Fruit fly (Drosophila melanogaster) whole organism, prepupa: Measurements from ENCODE around the gene Sry-alpha.

Experiments used
- Blimp-1 ChIP-seq: fragments of 200-800 bp; sonication (Bioruptor generic); optimal IDR thresholded peaks from 3 replicates; lab custom pipeline; 2017; ENCODE audit warnings: missing biosample characterization, missing genetic modification characterization, mild to moderate bottlenecking, moderate library complexity, missing genetic modification reagents
- CG10631 ChIP-seq: fragments of 200-800 bp; sonication (Bioruptor generic); optimal IDR thresholded peaks from 2 replicates; lab custom pipeline; 2016; ENCODE audit warnings: missing biosample characterization, missing genetic modification characterization
- CG10669 ChIP-seq: fragments of 200-800 bp; sonication (Bioruptor generic); optimal IDR thresholded peaks from 3 replicates; lab custom pipeline; 2018; ENCODE audit warnings: missing biosample characterization, mild to moderate bottlenecking, missing genetic modification characterization, moderate library complexity
- CG15336 ChIP-seq: fragments of 200-800 bp; sonication (Bioruptor generic); IDR thresholded peaks from 2 replicates; pipeline ENCODE4 v1.3.6; 2022; ENCODE audit warnings: missing biosample characterization, missing genetic modification characterization
- CG1621 ChIP-seq: fragments of 200-800 bp; sonication (Bioruptor generic); optimal IDR thresholded peaks from 3 replicates; lab custom pipeline; 2018; ENCODE audit warnings: missing biosample characterization, mild to moderate bottlenecking, missing genetic modification characterization
- CG16779 ChIP-seq: fragments of 200-800 bp; sonication (Bioruptor generic); optimal IDR thresholded peaks from 3 replicates; lab custom pipeline; 2017; ENCODE audit warnings: missing biosample characterization, mild to moderate bottlenecking, missing genetic modification characterization
- CG31627 ChIP-seq: fragments of 200-800 bp; sonication (Bioruptor generic); optimal IDR thresholded peaks from 3 replicates; lab custom pipeline; 2016; ENCODE audit warnings: missing biosample characterization, missing genetic modification characterization
- CG32006 ChIP-seq: fragments of 200-800 bp; sonication (Bioruptor generic); optimal IDR thresholded peaks from 3 replicates; lab custom pipeline; 2017; ENCODE audit warnings: missing biosample characterization, mild to moderate bottlenecking, missing genetic modification characterization
- CG34406 ChIP-seq: fragments of 200-800 bp; sonication (Bioruptor generic); optimal IDR thresholded peaks from 3 replicates; lab custom pipeline; 2016; ENCODE audit warnings: missing biosample characterization, missing genetic modification characterization
- CG3919 ChIP-seq: fragments of 200-800 bp; sonication (Bioruptor generic); optimal IDR thresholded peaks from 3 replicates; lab custom pipeline; 2016; ENCODE audit warnings: missing biosample characterization, missing genetic modification characterization
- CG4318 ChIP-seq: fragments of 200-800 bp; sonication (Bioruptor generic); optimal IDR thresholded peaks from 3 replicates; lab custom pipeline; 2017; ENCODE audit warnings: missing biosample characterization, mild to moderate bottlenecking, missing genetic modification characterization
- CG6276 ChIP-seq: fragments of 200-800 bp; sonication (Bioruptor generic); optimal IDR thresholded peaks from 2 replicates; lab custom pipeline; 2017; ENCODE audit warnings: missing biosample characterization, mild to moderate bottlenecking, missing genetic modification characterization
- CG6792 ChIP-seq: fragments of 200-800 bp; sonication (Bioruptor generic); optimal IDR thresholded peaks from 3 replicates; lab custom pipeline; 2016; ENCODE audit warnings: missing biosample characterization, missing genetic modification characterization
- CG6854 ChIP-seq: fragments of 200-800 bp; sonication (Bioruptor generic); optimal IDR thresholded peaks from 2 replicates; lab custom pipeline; 2017; ENCODE audit warnings: missing biosample characterization, mild to moderate bottlenecking, missing genetic modification characterization
- CG7368 ChIP-seq: fragments of 200-800 bp; sonication (Bioruptor generic); optimal IDR thresholded peaks from 3 replicates; lab custom pipeline; 2016; ENCODE audit warnings: missing biosample characterization, missing genetic modification characterization
- CG8319 ChIP-seq: fragments of 200-800 bp; sonication (Bioruptor generic); optimal IDR thresholded peaks from 3 replicates; lab custom pipeline; 2016; ENCODE audit warnings: missing biosample characterization, missing genetic modification characterization
- CG8632 ChIP-seq: fragments of 200-800 bp; sonication (Bioruptor generic); optimal IDR thresholded peaks from 3 replicates; lab custom pipeline; 2016; ENCODE audit warnings: missing biosample characterization, missing genetic modification characterization
- CG9139 ChIP-seq: fragments of 200-800 bp; sonication (Bioruptor generic); optimal IDR thresholded peaks from 3 replicates; lab custom pipeline; 2017; ENCODE audit warnings: missing biosample characterization, mild to moderate bottlenecking, missing genetic modification characterization
- Eip78C ChIP-seq: fragments of 200-800 bp; sonication (Bioruptor generic); peaks from one replicate; lab custom pipeline; 2016; ENCODE audit warnings: missing biosample characterization, missing genetic modification characterization
- Eip93F ChIP-seq: fragments of 200-800 bp; sonication (Bioruptor generic); optimal IDR thresholded peaks from 2 replicates; lab custom pipeline; 2016; ENCODE audit warnings: missing biosample characterization, mild to moderate bottlenecking, missing genetic modification characterization
- Ets21C ChIP-seq: fragments of 200-800 bp; sonication (Bioruptor generic); optimal IDR thresholded peaks from 3 replicates; lab custom pipeline; 2016; ENCODE audit warnings: missing biosample characterization, missing genetic modification characterization
- Ets96B ChIP-seq: fragments of 200-800 bp; optimal IDR thresholded peaks from 2 replicates; lab custom pipeline; 2019; ENCODE audit warnings: missing biosample characterization, mild to moderate bottlenecking, missing genetic modification characterization, moderate library complexity
- Gug ChIP-seq: fragments of 200-800 bp; sonication (Bioruptor generic); IDR thresholded peaks from 2 replicates; pipeline ENCODE4 v1.3.6; 2022; ENCODE audit warnings: missing biosample characterization, missing genetic modification characterization
- Hr38 ChIP-seq: sonication (Bioruptor generic); optimal IDR thresholded peaks from 2 replicates; lab custom pipeline; 2016; ENCODE audit warnings: missing biosample characterization, missing genetic modification characterization
- Hr39 ChIP-seq: fragments of 200-800 bp; sonication (Bioruptor generic); optimal IDR thresholded peaks from 2 replicates; lab custom pipeline; 2016; ENCODE audit warnings: missing biosample characterization, missing genetic modification characterization
- Hr4 ChIP-seq: fragments of 200-800 bp; sonication (Bioruptor generic); optimal IDR thresholded peaks from 3 replicates; lab custom pipeline; 2016; ENCODE audit warnings: missing biosample characterization, missing genetic modification characterization
- Lpt ChIP-seq: fragments of 200-800 bp; sonication (Bioruptor generic); optimal IDR thresholded peaks from 3 replicates; lab custom pipeline; 2016; ENCODE audit warnings: missing biosample characterization, missing genetic modification characterization
- Met ChIP-seq: fragments of 200-800 bp; sonication (Bioruptor generic); optimal IDR thresholded peaks from 3 replicates; lab custom pipeline; 2016; ENCODE audit warnings: missing biosample characterization, missing genetic modification characterization
- Smox ChIP-seq: fragments of 200-800 bp; sonication (Bioruptor generic); optimal IDR thresholded peaks from 3 replicates; lab custom pipeline; 2016; ENCODE audit warnings: missing biosample characterization, missing genetic modification characterization
- Sox102F ChIP-seq: fragments of 200-800 bp; sonication (Bioruptor generic); optimal IDR thresholded peaks from 2 replicates; lab custom pipeline; 2016; ENCODE audit warnings: missing biosample characterization, mild to moderate bottlenecking, missing genetic modification characterization
- Sox14 ChIP-seq: fragments of 200-800 bp; sonication (Bioruptor generic); optimal IDR thresholded peaks from 3 replicates; lab custom pipeline; 2016; ENCODE audit warnings: missing biosample characterization, missing genetic modification characterization
- achi ChIP-seq: fragments of 200-800 bp; sonication (Bioruptor generic); optimal IDR thresholded peaks from 3 replicates; lab custom pipeline; 2016; ENCODE audit warnings: missing biosample characterization, missing genetic modification characterization
- acj6 ChIP-seq: fragments of 200-800 bp; sonication (Bioruptor generic); optimal IDR thresholded peaks from 3 replicates; lab custom pipeline; 2016; ENCODE audit warnings: missing biosample characterization, missing genetic modification characterization
- cyc ChIP-seq: fragments of 200-800 bp; sonication (Bioruptor generic); optimal IDR thresholded peaks from 3 replicates; lab custom pipeline; 2016; ENCODE audit warnings: missing biosample characterization, missing genetic modification characterization
- dsx ChIP-seq: fragments of 200-800 bp; optimal IDR thresholded peaks from 3 replicates; lab custom pipeline; 2019; ENCODE audit warnings: missing biosample characterization, mild to moderate bottlenecking, missing genetic modification characterization, moderate library complexity; ENCODE audit not compliant: poor library complexity, severe bottlenecking
- esn ChIP-seq: fragments of 200-800 bp; sonication (Bioruptor generic); optimal IDR thresholded peaks from 2 replicates; lab custom pipeline; 2016; ENCODE audit warnings: missing biosample characterization, mild to moderate bottlenecking, missing genetic modification characterization, moderate library complexity
- fd59A ChIP-seq: fragments of 200-800 bp; sonication (Bioruptor generic); optimal IDR thresholded peaks from 2 replicates; lab custom pipeline; 2017; ENCODE audit warnings: missing biosample characterization, mild to moderate bottlenecking, missing genetic modification characterization, missing genetic modification reagents
- fd85E ChIP-seq: fragments of 200-800 bp; sonication (Bioruptor generic); optimal IDR thresholded peaks from 3 replicates; lab custom pipeline; 2016; ENCODE audit warnings: missing biosample characterization, missing genetic modification characterization
- fkh ChIP-seq: fragments of 200-800 bp; sonication (Bioruptor generic); optimal IDR thresholded peaks from 3 replicates; lab custom pipeline; 2017; ENCODE audit warnings: missing biosample characterization, mild to moderate bottlenecking, missing genetic modification characterization, moderate library complexity
- net ChIP-seq: fragments of 200-800 bp; sonication (Bioruptor generic); optimal IDR thresholded peaks from 3 replicates; lab custom pipeline; 2016; ENCODE audit warnings: missing biosample characterization, missing genetic modification characterization
- pdm3 ChIP-seq: fragments of 200-800 bp; sonication (Bioruptor generic); optimal IDR thresholded peaks from 3 replicates; lab custom pipeline; 2016; ENCODE audit warnings: missing biosample characterization, missing genetic modification characterization
- salr ChIP-seq, 2 experiments: fragments of 200-800 bp; sonication (Bioruptor generic); optimal IDR thresholded peaks; 3 replicates each; lab custom pipeline; 2016 to 2018; ENCODE audit warnings: missing biosample characterization in 2 of 2, missing genetic modification characterization in 2 of 2, mild to moderate bottlenecking in 1 of 2
- spab ChIP-seq: fragments of 200-800 bp; sonication (Bioruptor generic); optimal IDR thresholded peaks from 2 replicates; lab custom pipeline; 2017; ENCODE audit warnings: missing biosample characterization, mild to moderate bottlenecking, missing genetic modification characterization, missing genetic modification reagents
- ss ChIP-seq, 2 experiments: fragments of 200-800 bp; sonication (Bioruptor generic); optimal IDR thresholded peaks; 2 replicates in 1 of 2; 3 replicates in 1 of 2; lab custom pipeline; 2017 to 2018; ENCODE audit warnings: mild to moderate bottlenecking in 2 of 2, missing biosample characterization in 2 of 2, missing genetic modification characterization in 2 of 2, moderate library complexity in 1 of 2
- svp ChIP-seq: fragments of 200-800 bp; sonication (Bioruptor generic); peaks from one replicate; lab custom pipeline; 2016; ENCODE audit warnings: missing biosample characterization, missing genetic modification characterization
- topi ChIP-seq: fragments of 200-800 bp; sonication (Bioruptor generic); optimal IDR thresholded peaks from 3 replicates; lab custom pipeline; 2016; ENCODE audit warnings: missing biosample characterization, missing genetic modification characterization
- vri ChIP-seq: fragments of 200-800 bp; sonication (Bioruptor generic); optimal IDR thresholded peaks from 3 replicates; lab custom pipeline; 2016; ENCODE audit warnings: missing biosample characterization, mild to moderate bottlenecking, missing genetic modification characterization

Sry-alpha gene

DNA sequence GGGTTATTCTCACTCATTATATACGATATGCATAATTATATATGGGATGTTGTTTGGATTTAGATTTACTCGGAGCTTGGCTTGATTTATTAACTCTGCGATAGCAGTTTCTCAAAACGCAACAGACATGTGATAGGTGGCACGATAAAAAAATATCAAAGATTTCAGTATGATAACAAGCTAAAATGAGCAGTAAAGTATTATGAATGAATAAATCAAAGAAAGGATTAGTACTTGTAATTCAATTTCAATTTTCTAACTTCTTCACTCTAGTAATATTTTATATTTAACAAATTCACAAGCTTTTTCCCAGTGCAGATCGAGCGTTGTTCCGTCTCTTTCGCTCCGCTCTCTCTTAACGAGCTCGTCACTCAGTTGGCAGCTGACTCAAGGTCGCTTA lies 44.6 kb downstream of the Sry-alpha start:
- TF ChIP-seq Hr39 (GFP tag; lab: Kevin White, UChicago) (peak; percentile 6), Eip78C (peak; percentile 58), CG31627 (GFP tag; lab: Kevin White, UChicago) (peak; percentile 4), svp (GFP tag; lab: Kevin White, UChicago) (peak; percentile 37), Smox (GFP tag; lab: Kevin White, UChicago) (peak; percentile 15), CG32006 (no peak), Sox14 (GFP tag; lab: Kevin White, UChicago) (peak; percentile 0), CG8632 (GFP tag; lab: Kevin White, UChicago) (no peak), topi (GFP tag; lab: Kevin White, UChicago) (peak; percentile 6), CG6854 (no peak), Hr4 (GFP tag; lab: Kevin White, UChicago) (peak; percentile 3), Met (GFP tag; lab: Kevin White, UChicago) (no peak), fd59A (GFP tag; lab: Kevin White, UChicago) (no peak), esn (GFP tag; lab: Kevin White, UChicago) (peak; percentile 26)

- TF ChIP-seq salr (GFP tag; optimal IDR thresholded peaks at IDR 0.05; lab: Kevin White, UChicago) (no peak), CG10669 (GFP tag; lab: Kevin White, UChicago) (no peak), CG8319 (GFP tag; lab: Kevin White, UChicago) (no peak), Sox102F (GFP tag; lab: Kevin White, UChicago) (no peak), vri (GFP tag; lab: Kevin White, UChicago) (no peak), Blimp-1 (GFP tag; lab: Kevin White, UChicago) (peak; percentile 66), fkh (GFP tag; lab: Kevin White, UChicago) (no peak), CG16779 (tag; lab: Kevin White, UChicago) (peak; percentile 21), CG6276 (GFP tag; lab: Kevin White, UChicago) (peak; percentile 14), Hr39 (GFP tag; lab: Kevin White, UChicago) (no peak), dsx (GFP tag; lab: Kevin White, UChicago) (peak; percentile 12), CG32006 (peak; percentile 24), net (no peak), acj6 (GFP tag; lab: Kevin White, UChicago) (no peak), Sox14 (GFP tag; lab: Kevin White, UChicago) (no peak), Eip93F (GFP tag; lab: Kevin White, UChicago) (no peak), CG9139 (GFP tag; lab: Kevin White, UChicago) (peak; percentile 26), CG7368 (GFP tag; lab: Kevin White, UChicago) (no peak), Hr38 (GFP tag; lab: Kevin White, UChicago) (no peak), esn (GFP tag; lab: Kevin White, UChicago) (no peak), ss (GFP tag; optimal IDR thresholded peaks at IDR 0.05; lab: Kevin White, UChicago) (peak in 1 of 2 experiments; percentile 62), Lpt (GFP tag; lab: Kevin White, UChicago) (no peak), Hr4 (GFP tag; lab: Kevin White, UChicago) (no peak), CG4318 (GFP tag; lab: Kevin White, UChicago) (no peak), CG15336 (GFP tag; lab: Robert Waterston, UW) (no peak), achi (GFP tag; lab: Kevin White, UChicago) (no peak), CG3919 (GFP tag; lab: Kevin White, UChicago) (no peak), pdm3 (GFP tag; lab: Kevin White, UChicago) (no peak), CG6792 (GFP tag; lab: Kevin White, UChicago) (no peak), topi (GFP tag; lab: Kevin White, UChicago) (no peak), cyc (GFP tag; lab: Kevin White, UChicago) (no peak), CG6854 (no peak), Gug (GFP tag; lab: Robert Waterston, UW) (no peak), Ets96B (tag; lab: Kevin White, UChicago) (peak; percentile 20), Met (GFP tag; lab: Kevin White, UChicago) (no peak), spab (GFP tag; lab: Kevin White, UChicago) (peak; percentile 2), CG10631 (no peak), CG34406 (GFP tag; lab: Kevin White, UChicago) (no peak), CG1621 (tag; lab: Kevin White, UChicago) (peak; percentile 7), fd59A (GFP tag; lab: Kevin White, UChicago) (no peak), CG31627 (GFP tag; lab: Kevin White, UChicago) (no peak), fd85E (GFP tag; lab: Kevin White, UChicago) (no peak), Eip78C (peak; percentile 22), Ets21C (GFP tag; lab: Kevin White, UChicago) (no peak)
These were observed 50.9 kb downstream of the Sry-alpha start for dm6 chr3R:30090261-30091006.
